Fruit fly (Drosophila melanogaster) S2 (cell line): Measurements from ENCODE around the gene MSAmiP.

Source experiments
- CG8478 ChIP-seq: fragments of >200 bp; optimal IDR thresholded peaks from 2 replicates; lab custom pipeline; 2018
- CTCF ChIP-seq, 2 experiments: fragments of >200 bp; optimal IDR thresholded peaks; 2 replicates each; lab custom pipeline; 2018

dm6 chr3R:16839559-16840102 is 56.5 kb downstream of the MSAmiP start:
- TF ChIP-seq CG8478 (lab: Kevin White, UChicago) (no peak), CTCF (optimal IDR thresholded peaks at IDR 0.05; lab: Kevin White, UChicago) (no peak)
